Fruit fly (Drosophila melanogaster): ENCODE data around the gene mbc.
A peak's percentile ranks its signal among the peaks of the same experiment; 100 is the strongest.

The mbc gene

dm6 chr3R:23732990-23733512 is 48.5 kb upstream of the mbc start, which contains the start of the genes Hmgcr and Rpn9 (continued):
- TF ChIP-seq CG11762 (GFP tag; optimal IDR thresholded peaks at IDR 0.05; ENCODE audit: insufficient read depth) (no peak), salr (GFP tag; optimal IDR thresholded peaks at IDR 0.05) (no peak), CG8632 (GFP tag; optimal IDR thresholded peaks at IDR 0.05) (no peak), Ets96B (tag; optimal IDR thresholded peaks at IDR 0.05) (no peak), CG3919 (GFP tag; optimal IDR thresholded peaks at IDR 0.05) (peak; percentile 39), CG11294 (GFP tag; IDR thresholded peaks at IDR 0.05) (no peak), fd85E (GFP tag; optimal IDR thresholded peaks at IDR 0.05) (no peak), fd59A (GFP tag; optimal IDR thresholded peaks at IDR 0.05) (no peak), OdsH (GFP tag; optimal IDR thresholded peaks at IDR 0.05) (no peak), dsx (GFP tag; optimal IDR thresholded peaks at IDR 0.05; ENCODE audit: poor library complexity, severe bottlenecking) (peak; percentile 11), Hr39 (GFP tag; optimal IDR thresholded peaks at IDR 0.05) (no peak), CG1621 (tag; optimal IDR thresholded peaks at IDR 0.05) (no peak), CG7368 (GFP tag; optimal IDR thresholded peaks at IDR 0.05) (no peak), esn (GFP tag; optimal IDR thresholded peaks at IDR 0.05) (peak; percentile 23), Hr4 (GFP tag; optimal IDR thresholded peaks at IDR 0.05) (no peak), CG10669 (GFP tag; optimal IDR thresholded peaks at IDR 0.05) (no peak)

dm6 chr3R:23733771-23734170 is 47.8 kb upstream of the mbc start:
- no peak for TF ChIP-seq Eip75B (GFP tag; optimal IDR thresholded peaks at IDR 0.05)
- TF ChIP-seq CG6808 (GFP tag; optimal IDR thresholded peaks at IDR 0.05), result no peak
- no peak for TF ChIP-seq pdm3 (GFP tag; optimal IDR thresholded peaks at IDR 0.05)
- no peak for TF ChIP-seq vri (GFP tag; optimal IDR thresholded peaks at IDR 0.05)

dm6 chr3R:23734573-23735404 is 46.8 kb upstream of the mbc start:
- TF ChIP-seq CG3919 (GFP tag; optimal IDR thresholded peaks at IDR 0.05) (no peak), fd59A (GFP tag; optimal IDR thresholded peaks at IDR 0.05) (no peak), CG32006 (GFP tag; optimal IDR thresholded peaks at IDR 0.05) (peak; percentile 76), CG1621 (tag; optimal IDR thresholded peaks at IDR 0.05) (no peak), Eip75B (GFP tag; optimal IDR thresholded peaks at IDR 0.05) (peak; percentile 37), fd85E (GFP tag; optimal IDR thresholded peaks at IDR 0.05) (no peak), CG8632 (GFP tag; optimal IDR thresholded peaks at IDR 0.05) (peak; percentile 19), Eip93F (GFP tag; optimal IDR thresholded peaks at IDR 0.05) (no peak), salr (GFP tag; optimal IDR thresholded peaks at IDR 0.05) (peak in 1 of 2 experiments; percentile 38), CG6792 (GFP tag; optimal IDR thresholded peaks at IDR 0.05) (peak; percentile 40), fkh (GFP tag; optimal IDR thresholded peaks at IDR 0.05) (no peak), Met (GFP tag; optimal IDR thresholded peaks at IDR 0.05) (no peak), CG10631 (GFP tag; optimal IDR thresholded peaks at IDR 0.05) (no peak), CG34406 (GFP tag; optimal IDR thresholded peaks at IDR 0.05) (peak; percentile 35), acj6 (GFP tag; optimal IDR thresholded peaks at IDR 0.05) (no peak), Gug (GFP tag; IDR thresholded peaks at IDR 0.05) (no peak), CG11294 (GFP tag; IDR thresholded peaks at IDR 0.05) (no peak), pdm3 (GFP tag; optimal IDR thresholded peaks at IDR 0.05) (peak; percentile 23), svp (GFP tag) (no peak), Hr39 (GFP tag; optimal IDR thresholded peaks at IDR 0.05) (no peak), CG8319 (GFP tag; optimal IDR thresholded peaks at IDR 0.05) (no peak), CG6276 (GFP tag; optimal IDR thresholded peaks at IDR 0.05) (peak; percentile 71), net (GFP tag; optimal IDR thresholded peaks at IDR 0.05) (peak; percentile 38), Blimp-1 (GFP tag; optimal IDR thresholded peaks at IDR 0.05) (no peak), CG3032 (tag; optimal IDR thresholded peaks at IDR 0.05) (no peak), spab (GFP tag; optimal IDR thresholded peaks at IDR 0.05) (peak; percentile 26), CG7368 (GFP tag; optimal IDR thresholded peaks at IDR 0.05) (no peak), cyc (GFP tag; optimal IDR thresholded peaks at IDR 0.05) (no peak), CG6854 (GFP tag; optimal IDR thresholded peaks at IDR 0.05) (no peak), CG6808 (GFP tag; optimal IDR thresholded peaks at IDR 0.05) (peak; percentile 14), dac (GFP tag; optimal IDR thresholded peaks at IDR 0.05) (peak; percentile 21), CG6163 (GFP tag; IDR thresholded peaks at IDR 0.05) (0 out of 3 replicates have a peak, but pooled peaks have one; percentile 36), eg (GFP tag; IDR thresholded peaks at IDR 0.05) (peak; percentile 65), topi (GFP tag; optimal IDR thresholded peaks at IDR 0.05) (no peak), dsx (GFP tag; optimal IDR thresholded peaks at IDR 0.05; ENCODE audit: poor library complexity, severe bottlenecking) (peak; percentile 32), Hr4 (GFP tag; optimal IDR thresholded peaks at IDR 0.05) (peak; percentile 69), Eip78C (GFP tag) (peak; percentile 61), CG8119 (GFP tag; IDR thresholded peaks at IDR 0.05) (peak; percentile 72)

All from whole organism, prepupa.